Fruit fly (Drosophila melanogaster) whole organism, embryonic: ENCODE data around the gene CG10208.

ENCODE experiments used
- Asciz ChIP-seq: fragments of 200-800 bp; sonication (Bioruptor generic); optimal IDR thresholded peaks from 2 replicates; lab custom pipeline; 2017; ENCODE audit warnings: missing biosample characterization, mild to moderate bottlenecking, missing genetic modification characterization, missing genetic modification reagents
- CG10209 ChIP-seq: fragments of 200-800 bp; sonication (Bioruptor generic); optimal IDR thresholded peaks from 3 replicates; lab custom pipeline; 2017; ENCODE audit warnings: missing biosample characterization, mild to moderate bottlenecking, missing genetic modification characterization, missing genetic modification reagents
- CG12391 ChIP-seq: fragments of 200-800 bp; sonication (Bioruptor generic); optimal IDR thresholded peaks from 3 replicates; lab custom pipeline; 2018; ENCODE audit warnings: missing biosample characterization, mild to moderate bottlenecking, missing genetic modification characterization, moderate library complexity
- CG14441 ChIP-seq: fragments of 200-800 bp; sonication (Bioruptor generic); IDR thresholded peaks from 2 replicates; pipeline ENCODE4 v1.3.6; 2022; ENCODE audit warnings: missing biosample characterization, missing genetic modification characterization
- CG1603 ChIP-seq: fragments of 200-800 bp; sonication (Bioruptor generic); optimal IDR thresholded peaks from 2 replicates; lab custom pipeline; 2019; ENCODE audit warnings: missing biosample characterization, mild to moderate bottlenecking, missing genetic modification characterization, moderate library complexity
- CG16863 ChIP-seq: fragments of 200-800 bp; sonication (Bioruptor generic); optimal IDR thresholded peaks from 3 replicates; lab custom pipeline; 2016; ENCODE audit warnings: missing biosample characterization, missing genetic modification characterization
- CG17328 ChIP-seq: fragments of 200-800 bp; sonication (Bioruptor generic); IDR thresholded peaks from 2 replicates; pipeline ENCODE4 v1.3.6; 2022; ENCODE audit warnings: missing biosample characterization, missing genetic modification characterization
- CG18476 ChIP-seq: fragments of 200-800 bp; sonication (Bioruptor generic); optimal IDR thresholded peaks from 2 replicates; lab custom pipeline; 2016; ENCODE audit warnings: missing biosample characterization, mild to moderate bottlenecking, missing genetic modification characterization
- CG18619 ChIP-seq: fragments of 200-800 bp; sonication (Bioruptor generic); optimal IDR thresholded peaks from 3 replicates; lab custom pipeline; 2017; ENCODE audit warnings: missing biosample characterization, mild to moderate bottlenecking, missing genetic modification characterization
- CG2120 ChIP-seq: fragments of 200-800 bp; sonication (Bioruptor generic); optimal IDR thresholded peaks from 3 replicates; lab custom pipeline; 2016; ENCODE audit warnings: missing biosample characterization, missing genetic modification characterization
- CG2129 ChIP-seq: fragments of 200-800 bp; sonication (Bioruptor generic); IDR thresholded peaks from 2 replicates; pipeline ENCODE4 v1.3.6; 2022; ENCODE audit warnings: missing biosample characterization, missing genetic modification characterization; ENCODE audit not compliant: partially characterized antibody
- CG2889 ChIP-seq: fragments of 200-800 bp; sonication (Bioruptor generic); IDR thresholded peaks from 3 replicates; pipeline ENCODE4 v1.3.6; 2022; ENCODE audit warnings: missing biosample characterization, missing genetic modification characterization
- CG30403 ChIP-seq: fragments of 200-800 bp; sonication (Bioruptor generic); optimal IDR thresholded peaks from 3 replicates; lab custom pipeline; 2016; ENCODE audit warnings: missing biosample characterization, missing genetic modification characterization
- CG3281 ChIP-seq: fragments of 200-800 bp; sonication (Bioruptor generic); optimal IDR thresholded peaks from 3 replicates; lab custom pipeline; 2017; ENCODE audit warnings: missing biosample characterization, mild to moderate bottlenecking, missing genetic modification characterization
- CG4328 ChIP-seq: fragments of 200-800 bp; sonication (Bioruptor generic); optimal IDR thresholded peaks from 3 replicates; lab custom pipeline; 2017; ENCODE audit warnings: missing biosample characterization, missing genetic modification reagents, missing genetic modification characterization
- CG5245 ChIP-seq: fragments of 200-800 bp; sonication (Bioruptor generic); optimal IDR thresholded peaks from 3 replicates; lab custom pipeline; 2016; ENCODE audit warnings: missing biosample characterization, missing genetic modification characterization
- CG7372 ChIP-seq: fragments of 200-800 bp; sonication (Bioruptor generic); IDR thresholded peaks from 2 replicates; pipeline ENCODE4 v1.3.6; 2022; ENCODE audit warnings: missing biosample characterization, missing genetic modification characterization
- CG7745 ChIP-seq: fragments of 200-800 bp; sonication (Bioruptor generic); optimal IDR thresholded peaks from 2 replicates; lab custom pipeline; 2018; ENCODE audit warnings: missing biosample characterization, mild to moderate bottlenecking, missing genetic modification characterization, moderate library complexity
- CG7839 ChIP-seq: fragments of 200-800 bp; sonication (Bioruptor generic); optimal IDR thresholded peaks from 3 replicates; lab custom pipeline; 2018; ENCODE audit warnings: missing biosample characterization, mild to moderate bottlenecking, missing genetic modification characterization, moderate library complexity
- CG7928 ChIP-seq: fragments of 200-800 bp; sonication (Bioruptor generic); optimal IDR thresholded peaks from 2 replicates; lab custom pipeline; 2017; ENCODE audit warnings: missing biosample characterization, mild to moderate bottlenecking, missing genetic modification characterization
- CG9727 ChIP-seq: fragments of 200-800 bp; sonication (Bioruptor generic); optimal IDR thresholded peaks from 3 replicates; lab custom pipeline; 2017; ENCODE audit warnings: missing biosample characterization, mild to moderate bottlenecking, missing genetic modification characterization
- Doc3 ChIP-seq: fragments of 200-800 bp; sonication (Bioruptor generic); IDR thresholded peaks from 3 replicates; pipeline ENCODE4 v1.3.6; 2022; ENCODE audit warnings: missing biosample characterization, missing genetic modification characterization; ENCODE audit not compliant: partially characterized antibody
- Gug ChIP-seq: fragments of 200-800 bp; sonication (Bioruptor generic); IDR thresholded peaks from 4 replicates; pipeline ENCODE4 v1.3.6; 2022; ENCODE audit warnings: missing biosample characterization, missing genetic modification characterization
- Max ChIP-seq: fragments of 200-800 bp; sonication (Bioruptor generic); optimal IDR thresholded peaks from 2 replicates; lab custom pipeline; 2016; ENCODE audit warnings: missing biosample characterization, mild to moderate bottlenecking, missing genetic modification characterization
- Oli ChIP-seq: fragments of 200-800 bp; sonication (Bioruptor generic); optimal IDR thresholded peaks from 2 replicates; lab custom pipeline; 2018; ENCODE audit warnings: missing biosample characterization, mild to moderate bottlenecking, missing genetic modification characterization, moderate library complexity
- Sry-δ ChIP-seq: fragments of 200-800 bp; sonication (Bioruptor generic); optimal IDR thresholded peaks from 2 replicates; lab custom pipeline; 2016; ENCODE audit warnings: missing biosample characterization, missing genetic modification characterization
- Xrp1 ChIP-seq: fragments of 200-800 bp; sonication (Bioruptor generic); IDR thresholded peaks from 2 replicates; pipeline ENCODE4 v1.3.6; 2022; ENCODE audit warnings: missing biosample characterization, missing genetic modification characterization
- ab ChIP-seq: fragments of 200-800 bp; sonication (Bioruptor generic); optimal IDR thresholded peaks from 2 replicates; lab custom pipeline; 2016; ENCODE audit warnings: missing biosample characterization, missing genetic modification characterization
- ac ChIP-seq: fragments of 200-800 bp; sonication (Bioruptor generic); optimal IDR thresholded peaks from 3 replicates; lab custom pipeline; 2017; ENCODE audit warnings: missing biosample characterization, mild to moderate bottlenecking, missing genetic modification characterization
- ap ChIP-seq: fragments of 200-800 bp; sonication (Bioruptor generic); IDR thresholded peaks from 2 replicates; pipeline ENCODE4 v1.3.6; 2022; ENCODE audit warnings: missing biosample characterization, missing genetic modification characterization
- ato ChIP-seq: fragments of 200-800 bp; sonication (Bioruptor generic); IDR thresholded peaks from 2 replicates; pipeline ENCODE4 v1.3.6; 2022; ENCODE audit warnings: missing biosample characterization, missing genetic modification characterization; ENCODE audit not compliant: partially characterized antibody
- bcd ChIP-seq: fragments of 200-800 bp; sonication (Bioruptor generic); optimal IDR thresholded peaks from 2 replicates; lab custom pipeline; 2017; ENCODE audit warnings: missing biosample characterization, mild to moderate bottlenecking, missing genetic modification characterization
- bsh ChIP-seq, 2 experiments: fragments of 200-800 bp; sonication (Bioruptor generic); optimal IDR thresholded peaks; 2 replicates each; lab custom pipeline; 2017 to 2018; ENCODE audit warnings: mild to moderate bottlenecking in 2 of 2, missing biosample characterization in 2 of 2, missing genetic modification characterization in 2 of 2, moderate library complexity in 1 of 2
- btn ChIP-seq: fragments of 200-800 bp; sonication (Bioruptor generic); optimal IDR thresholded peaks from 2 replicates; lab custom pipeline; 2016; ENCODE audit warnings: missing biosample characterization, missing genetic modification characterization
- cas ChIP-seq: fragments of 200-800 bp; sonication (Bioruptor generic); IDR thresholded peaks from 2 replicates; pipeline ENCODE4 v1.3.6; 2022; ENCODE audit warnings: missing biosample characterization, missing genetic modification characterization
- dati ChIP-seq: fragments of 200-800 bp; sonication (Bioruptor generic); IDR thresholded peaks from 2 replicates; pipeline ENCODE4 v1.3.6; 2022; ENCODE audit warnings: missing biosample characterization, missing genetic modification characterization
- ewg ChIP-seq: fragments of 200-800 bp; sonication (Bioruptor generic); optimal IDR thresholded peaks from 3 replicates; lab custom pipeline; 2017; ENCODE audit warnings: mild to moderate bottlenecking, missing biosample characterization, missing genetic modification reagents, missing genetic modification characterization
- grn ChIP-seq: fragments of 200-800 bp; sonication (Bioruptor generic); optimal IDR thresholded peaks from 3 replicates; lab custom pipeline; 2017; ENCODE audit warnings: missing biosample characterization, missing genetic modification characterization
- gsb-n ChIP-seq: fragments of 200-800 bp; sonication (Bioruptor generic); optimal IDR thresholded peaks from 3 replicates; lab custom pipeline; 2018; ENCODE audit warnings: missing biosample characterization, mild to moderate bottlenecking, missing genetic modification characterization
- ham ChIP-seq: fragments of 200-800 bp; sonication (Bioruptor generic); IDR thresholded peaks from 2 replicates; pipeline ENCODE4 v1.3.6; 2022; ENCODE audit warnings: missing biosample characterization, missing genetic modification characterization
- hb ChIP-seq: fragments of 200-800 bp; sonication (Bioruptor generic); IDR thresholded peaks from 3 replicates; pipeline ENCODE4 v1.3.6; 2022; ENCODE audit warnings: missing biosample characterization, missing genetic modification characterization; ENCODE audit not compliant: partially characterized antibody
- knrl ChIP-seq: fragments of 200-800 bp; sonication (Bioruptor generic); IDR thresholded peaks from 3 replicates; pipeline ENCODE4 v1.3.6; 2022; ENCODE audit warnings: missing biosample characterization, missing genetic modification characterization; ENCODE audit not compliant: partially characterized antibody
- phol ChIP-seq: fragments of 200-800 bp; sonication (Bioruptor generic); optimal IDR thresholded peaks from 3 replicates; lab custom pipeline; 2018; ENCODE audit warnings: missing biosample characterization, mild to moderate bottlenecking, missing genetic modification characterization, moderate library complexity
- pnt ChIP-seq: fragments of 200-800 bp; sonication (Bioruptor generic); optimal IDR thresholded peaks from 3 replicates; lab custom pipeline; 2016; ENCODE audit warnings: missing biosample characterization, missing genetic modification characterization
- ranshi ChIP-seq: fragments of 200-800 bp; sonication (Bioruptor generic); IDR thresholded peaks from 2 replicates; pipeline ENCODE4 v1.3.6; 2022; ENCODE audit warnings: missing biosample characterization, missing genetic modification characterization
- seq ChIP-seq: fragments of 200-800 bp; sonication (Bioruptor generic); IDR thresholded peaks from 2 replicates; pipeline ENCODE4 v1.3.6; 2022; ENCODE audit warnings: missing biosample characterization, missing genetic modification characterization
- sisA ChIP-seq: fragments of 200-800 bp; sonication (Bioruptor generic); IDR thresholded peaks from 2 replicates; pipeline ENCODE4 v1.3.6; 2022; ENCODE audit warnings: missing biosample characterization, missing genetic modification characterization
- slou ChIP-seq: fragments of 200-800 bp; sonication (Bioruptor generic); optimal IDR thresholded peaks from 3 replicates; lab custom pipeline; 2016; ENCODE audit warnings: missing biosample characterization, missing genetic modification characterization
- sug ChIP-seq: fragments of 200-800 bp; optimal IDR thresholded peaks from 2 replicates; lab custom pipeline; 2019; ENCODE audit warnings: missing biosample characterization, mild to moderate bottlenecking, missing genetic modification characterization, moderate library complexity
- vvl ChIP-seq: fragments of 200-800 bp; sonication (Bioruptor generic); IDR thresholded peaks from 2 replicates; pipeline ENCODE4 v1.3.6; 2022; ENCODE audit warnings: missing biosample characterization, missing genetic modification characterization
- zen2 ChIP-seq: fragments of 200-800 bp; sonication (Bioruptor generic); IDR thresholded peaks from 3 replicates; pipeline ENCODE4 v1.3.6; 2022; ENCODE audit warnings: missing biosample characterization, missing genetic modification characterization; ENCODE audit not compliant: partially characterized antibody

The CG10208 gene

dm6 chr3R:23752728-23753127 lies 21.2 kb downstream of the CG10208 start, which contains the start of the genes RanBP3 and Rpt5 (continued):
- TF ChIP-seq CG3281 (GFP tag; lab: Kevin White, UChicago) (peak; percentile 57), CG4328 (GFP tag; lab: Kevin White, UChicago) (no peak), CG16863 (GFP tag; lab: Kevin White, UChicago) (no peak), ato (GFP tag; lab: Robert Waterston, UW) (peak; percentile 75), seq (GFP tag; lab: Robert Waterston, UW) (no peak), CG7372 (GFP tag; lab: Robert Waterston, UW) (no peak), CG7839 (tag; lab: Kevin White, UChicago) (no peak), gsb-n (tag; lab: Kevin White, UChicago) (no peak), CG2889 (GFP tag; lab: Robert Waterston, UW) (no peak), ac (no peak), CG9727 (GFP tag; lab: Kevin White, UChicago) (no peak), slou (GFP tag; lab: Kevin White, UChicago) (no peak), ap (GFP tag; lab: Robert Waterston, UW) (no peak), cas (no peak), CG5245 (GFP tag; lab: Kevin White, UChicago) (peak; percentile 7), CG18476 (GFP tag; lab: Kevin White, UChicago) (no peak), zen2 (GFP tag; lab: Robert Waterston, UW) (peak; percentile 76), Asciz (GFP tag; lab: Kevin White, UChicago) (no peak), CG7745 (tag; lab: Kevin White, UChicago) (no peak), knrl (peak; percentile 75), CG18619 (GFP tag; lab: Kevin White, UChicago) (peak; percentile 24), dati (GFP tag; lab: Robert Waterston, UW) (no peak), sisA (no peak; the same call in 1 of the 2 replicates), Oli (tag; lab: Kevin White, UChicago) (no peak), CG30403 (peak; percentile 61), Max (GFP tag; lab: Kevin White, UChicago) (peak; percentile 27), CG17328 (GFP tag; lab: Robert Waterston, UW) (no peak), ewg (no peak), ranshi (GFP tag; lab: Robert Waterston, UW) (no peak), hb (GFP tag; lab: Robert Waterston, UW) (peak; percentile 78), CG2129 (GFP tag; lab: Robert Waterston, UW) (peak; percentile 46; the same call in 1 of the 2 replicates), CG14441 (GFP tag; lab: Robert Waterston, UW) (peak; percentile 44; the same call in 1 of the 2 replicates), btn (GFP tag; lab: Kevin White, UChicago) (no peak), sug (tag; lab: Kevin White, UChicago) (no peak), Gug (GFP tag; lab: Robert Waterston, UW) (peak; percentile 36; the same call in 1 of the 4 replicates), CG10209 (GFP tag; lab: Kevin White, UChicago) (peak; percentile 55), Sry-δ (GFP tag; lab: Kevin White, UChicago) (peak; percentile 82), pnt (GFP tag; lab: Kevin White, UChicago) (no peak), vvl (GFP tag; lab: Robert Waterston, UW) (peak; percentile 70), CG1603 (no peak), ab (GFP tag; lab: Kevin White, UChicago) (no peak), CG2120 (GFP tag; lab: Kevin White, UChicago) (peak; percentile 84), CG12391 (tag; lab: Kevin White, UChicago) (peak; percentile 33), bsh (GFP tag; optimal IDR thresholded peaks at IDR 0.05; lab: Kevin White, UChicago) (peak in 1 of 2 experiments; percentile 9), phol (tag; lab: Kevin White, UChicago) (peak; percentile 61), CG7928 (no peak), bcd (no peak), ham (GFP tag; lab: Robert Waterston, UW) (no peak), Xrp1 (no peak), Doc3 (GFP tag; lab: Robert Waterston, UW) (peak; percentile 66), grn (no peak)
